Worm (Caenorhabditis elegans): Measurements from ENCODE around the gene acl-3.

ce11 chrIV:11622336-11622735 lies 29.5 kb downstream of the acl-3 start:
- TF ChIP-seq php-3 (GFP tag; IDR thresholded peaks at IDR 0.05) (no peak), lsy-2 (tag; optimal IDR thresholded peaks at IDR 0.05) (no peak)

Measured in whole organism, L4 larva.